Fruit fly (Drosophila melanogaster) whole organism, wandering third instar larva: ENCODE data around the gene CG33523.

ENCODE experiments used
- CG32264 ChIP-seq: fragments of 200-800 bp; sonication (Bioruptor generic); optimal IDR thresholded peaks from 2 replicates; lab custom pipeline; 2016; ENCODE audit warnings: missing biosample characterization, missing genetic modification characterization
- CrebA ChIP-seq: fragments of 200-800 bp; sonication (Bioruptor generic); optimal IDR thresholded peaks from 2 replicates; lab custom pipeline; 2016; ENCODE audit warnings: missing biosample characterization, mild to moderate bottlenecking, missing genetic modification characterization, borderline replicate concordance
- Dfd ChIP-seq: fragments of >200 bp; optimal IDR thresholded peaks from 2 replicates; lab custom pipeline; 2017; ENCODE audit warnings: missing biosample characterization, missing genetic modification characterization
- Dif ChIP-seq: fragments of 200-275, 200-300 bp; sonication (Bioruptor generic); optimal IDR thresholded peaks from 2 replicates; lab custom pipeline; 2018; ENCODE audit warnings: missing biosample characterization, missing genetic modification characterization; ENCODE audit not compliant: partially characterized antibody
- GATAd ChIP-seq: sonication (Bioruptor generic); optimal IDR thresholded peaks from 2 replicates; lab custom pipeline; 2016; ENCODE audit warnings: missing biosample characterization, missing genetic modification characterization
- HLH106 ChIP-seq: fragments of 200-800 bp; optimal IDR thresholded peaks from 3 replicates; lab custom pipeline; 2019; ENCODE audit warnings: missing biosample characterization, mild to moderate bottlenecking, missing genetic modification characterization, moderate library complexity
- Hnf4 ChIP-seq: fragments of 200-800 bp; sonication (Bioruptor generic); optimal IDR thresholded peaks from 2 replicates; lab custom pipeline; 2016; ENCODE audit warnings: missing biosample characterization, mild to moderate bottlenecking, missing genetic modification characterization
- Hr78 ChIP-seq: fragments of >200 bp; optimal IDR thresholded peaks from 2 replicates; lab custom pipeline; 2017; ENCODE audit warnings: missing biosample characterization, missing genetic modification characterization
- Hr83 ChIP-seq: fragments of 200-300 bp; sonication (Bioruptor generic); optimal IDR thresholded peaks from 2 replicates; lab custom pipeline; 2016; ENCODE audit warnings: missing biosample characterization, mild to moderate bottlenecking, missing genetic modification characterization, moderate library complexity; ENCODE audit not compliant: poor library complexity, severe bottlenecking
- Jra ChIP-seq: sonication (Bioruptor generic); optimal IDR thresholded peaks from 2 replicates; lab custom pipeline; 2016; ENCODE audit warnings: missing biosample characterization, missing genetic modification characterization
- Mio ChIP-seq: sonication (Bioruptor generic); optimal IDR thresholded peaks from 2 replicates; lab custom pipeline; 2016; ENCODE audit warnings: missing biosample characterization, missing genetic modification characterization
- Myc ChIP-seq: fragments of >200 bp; optimal IDR thresholded peaks from 2 replicates; lab custom pipeline; 2017
- N ChIP-seq: fragments of >200 bp; optimal IDR thresholded peaks from 2 replicates; lab custom pipeline; 2018; ENCODE audit warnings: missing biosample characterization, missing external identifiers, missing genetic modification characterization
- OdsH ChIP-seq: fragments of 200-800 bp; sonication (Bioruptor generic); optimal IDR thresholded peaks from 2 replicates; lab custom pipeline; 2016; ENCODE audit warnings: missing biosample characterization, mild to moderate bottlenecking, missing genetic modification characterization
- Sp1 ChIP-seq: fragments of 200-800 bp; sonication (Bioruptor generic); optimal IDR thresholded peaks from 3 replicates; lab custom pipeline; 2019; ENCODE audit warnings: missing biosample characterization, mild to moderate bottlenecking, missing genetic modification characterization, moderate library complexity
- Vsx2 ChIP-seq: fragments of 200-300, 225-300 bp; sonication (Bioruptor generic); optimal IDR thresholded peaks from 2 replicates; lab custom pipeline; 2018; ENCODE audit warnings: missing biosample characterization, missing genetic modification characterization; ENCODE audit not compliant: partially characterized antibody
- br ChIP-seq: fragments of 200-800 bp; sonication (Bioruptor generic); optimal IDR thresholded peaks from 2 replicates; lab custom pipeline; 2016; ENCODE audit warnings: missing biosample characterization, missing genetic modification characterization
- brk ChIP-seq: fragments of 200-800 bp; sonication (Bioruptor generic); optimal IDR thresholded peaks from 2 replicates; lab custom pipeline; 2016; ENCODE audit warnings: missing biosample characterization, mild to moderate bottlenecking, missing genetic modification characterization
- dl ChIP-seq, 2 experiments: fragments of 175-275, 200-275 bp in 1 of 2; fragments of 200-275 bp in 1 of 2; sonication (Bioruptor generic); optimal IDR thresholded peaks; lab custom pipeline; 2018; ENCODE audit warnings: mild to moderate bottlenecking in 2 of 2, missing biosample characterization in 2 of 2, missing genetic modification characterization in 2 of 2, moderate library complexity in 2 of 2; ENCODE audit not compliant: partially characterized antibody in 2 of 2, insufficient read depth in 1 of 2
- dmrt93B ChIP-seq: fragments of 200-800 bp; sonication (Bioruptor generic); optimal IDR thresholded peaks from 2 replicates; lab custom pipeline; 2018; ENCODE audit warnings: missing biosample characterization, mild to moderate bottlenecking, missing genetic modification characterization
- dsf ChIP-seq: sonication (Bioruptor generic); optimal IDR thresholded peaks from 2 replicates; lab custom pipeline; 2016; ENCODE audit warnings: missing biosample characterization, missing genetic modification characterization, borderline replicate concordance
- ey ChIP-seq: fragments of 200-800 bp; sonication (Bioruptor generic); optimal IDR thresholded peaks from 2 replicates; lab custom pipeline; 2016; ENCODE audit warnings: missing biosample characterization, missing genetic modification characterization
- foxo ChIP-seq, 2 experiments: fragments of 200-800 bp; sonication (Bioruptor generic); optimal IDR thresholded peaks; 2 replicates in 1 of 2; 3 replicates in 1 of 2; lab custom pipeline; 2016 to 2017; ENCODE audit warnings: missing biosample characterization in 2 of 2, missing genetic modification characterization in 2 of 2
- h ChIP-seq: fragments of 200-800 bp; sonication (Bioruptor generic); optimal IDR thresholded peaks from 3 replicates; lab custom pipeline; 2016; ENCODE audit warnings: missing biosample characterization, mild to moderate bottlenecking, missing genetic modification characterization
- jim ChIP-seq: fragments of 175-275, 200-325 bp; sonication (Bioruptor generic); optimal IDR thresholded peaks from 2 replicates; lab custom pipeline; 2016; ENCODE audit warnings: missing biosample characterization, mild to moderate bottlenecking, missing genetic modification characterization
- lola ChIP-seq: fragments of >200 bp; optimal IDR thresholded peaks from 2 replicates; lab custom pipeline; 2017; ENCODE audit warnings: missing biosample characterization, missing genetic modification characterization
- pan ChIP-seq: fragments of >200 bp; optimal IDR thresholded peaks from 2 replicates; lab custom pipeline; 2017
- rgr ChIP-seq: fragments of 200-800 bp; sonication (Bioruptor generic); optimal IDR thresholded peaks from 3 replicates; lab custom pipeline; 2016; ENCODE audit warnings: missing biosample characterization, mild to moderate bottlenecking, missing genetic modification characterization
- sage ChIP-seq: fragments of 200-800 bp; sonication (Bioruptor generic); optimal IDR thresholded peaks from 2 replicates; lab custom pipeline; 2016; ENCODE audit warnings: missing biosample characterization, mild to moderate bottlenecking, missing genetic modification characterization
- sv ChIP-seq: fragments of 200-800 bp; sonication (Bioruptor generic); optimal IDR thresholded peaks from 3 replicates; lab custom pipeline; 2016; ENCODE audit warnings: missing biosample characterization, missing genetic modification characterization
- tai ChIP-seq: sonication (Bioruptor generic); optimal IDR thresholded peaks from 2 replicates; lab custom pipeline; 2016; ENCODE audit warnings: missing biosample characterization, missing genetic modification characterization
- usp ChIP-seq: fragments of >200 bp; optimal IDR thresholded peaks from 2 replicates; lab custom pipeline; 2017; ENCODE audit warnings: missing biosample characterization, missing genetic modification characterization
- woc ChIP-seq: sonication (Bioruptor generic); optimal IDR thresholded peaks from 2 replicates; lab custom pipeline; 2016; ENCODE audit warnings: missing biosample characterization, mild to moderate bottlenecking, missing genetic modification characterization

CG33523 gene

DNA sequence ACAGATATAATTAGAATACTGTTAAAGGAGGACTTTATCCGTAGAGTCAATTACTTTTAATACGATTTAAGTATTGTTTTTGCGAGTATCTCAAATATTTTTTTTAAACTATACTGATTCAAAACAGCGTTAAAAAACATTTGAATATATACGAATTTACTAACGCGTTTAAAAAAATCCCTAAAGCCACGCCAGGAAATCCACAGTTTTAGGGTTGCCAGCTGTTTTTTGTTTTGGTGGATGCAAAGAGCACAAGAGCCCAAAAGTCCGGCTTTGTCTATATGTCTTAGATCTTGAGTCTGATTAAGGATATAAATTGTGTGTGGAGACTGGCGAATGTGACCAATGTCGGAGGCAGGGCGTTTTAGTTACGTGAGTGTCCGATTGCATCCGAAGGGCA is 3.9 kb downstream of the CG33523 start:
- no peak for TF ChIP-seq GATAd (GFP tag; lab: Kevin White, UChicago)
- TF ChIP-seq rgr = no peak
- TF ChIP-seq foxo (GFP tag; optimal IDR thresholded peaks at IDR 0.05; lab: Kevin White, UChicago) = no peak
- TF ChIP-seq Hr78 = no peak
- no peak for TF ChIP-seq HLH106 (tag; lab: Kevin White, UChicago)
- no peak for TF ChIP-seq dmrt93B (GFP tag; lab: Kevin White, UChicago)
- TF ChIP-seq Hnf4 (GFP tag; lab: Kevin White, UChicago) = no peak
- no peak for TF ChIP-seq br
- TF ChIP-seq lola (GFP tag; lab: Kevin White, UChicago) = no peak
- no peak for TF ChIP-seq usp (GFP tag; lab: Kevin White, UChicago)
- no peak for TF ChIP-seq Dfd
- TF ChIP-seq Dif = no peak
- TF ChIP-seq N = no peak
- TF ChIP-seq Vsx2 (GFP tag; lab: Kevin White, UChicago) = no peak
- no peak for TF ChIP-seq jim (GFP tag; lab: Kevin White, UChicago)
- no peak for TF ChIP-seq dl (GFP tag; optimal IDR thresholded peaks at IDR 0.05; lab: Kevin White, UChicago; ENCODE audit: insufficient read depth in 1 of 2, partially characterized antibody in 2 of 2)
- TF ChIP-seq brk (GFP tag; lab: Kevin White, UChicago) = no peak
- TF ChIP-seq h = no peak
- no peak for TF ChIP-seq CG32264
- TF ChIP-seq tai (GFP tag; lab: Kevin White, UChicago) = no peak

dm6 chr3L:5932363-5932914 is 8.8 kb downstream of the CG33523 start, which contains the start of gene Rcc1:
Gene Rcc1 (minus strand): TSS chr3L:5932773.
- TF ChIP-seq HLH106 (tag; lab: Kevin White, UChicago) (peak; percentile 3), Myc (lab: Kevin White, UChicago) (peak; percentile 98), woc (GFP tag; lab: Kevin White, UChicago) (no peak), foxo (GFP tag; optimal IDR thresholded peaks at IDR 0.05; lab: Kevin White, UChicago) (peak in 1 of 2 experiments; percentile 2), lola (GFP tag; lab: Kevin White, UChicago) (no peak), usp (GFP tag; lab: Kevin White, UChicago) (no peak)
- TF ChIP-seq, all 38 proteins: peak for 3

DNA sequence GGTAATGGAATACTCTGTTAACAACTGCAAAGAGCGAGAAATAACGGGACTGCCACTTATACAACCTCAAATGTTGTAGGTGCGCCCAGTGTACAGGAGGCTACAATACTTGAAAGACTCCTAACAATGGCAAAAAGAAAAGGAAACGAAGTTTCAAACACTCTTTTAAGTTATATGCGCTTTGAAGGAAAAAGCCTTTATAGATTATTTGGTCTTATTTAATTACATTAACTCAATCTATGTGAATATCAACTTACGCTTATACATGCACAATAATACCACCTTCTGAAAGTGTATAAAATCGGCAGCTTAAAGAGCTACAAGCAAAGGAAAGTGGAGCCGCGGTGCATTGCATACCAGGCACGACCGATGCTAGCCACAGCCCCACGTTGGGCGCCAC is 16.8 kb downstream of the CG33523 start:
- TF ChIP-seq foxo (GFP tag; optimal IDR thresholded peaks at IDR 0.05; lab: Kevin White, UChicago) = no peak

DNA sequence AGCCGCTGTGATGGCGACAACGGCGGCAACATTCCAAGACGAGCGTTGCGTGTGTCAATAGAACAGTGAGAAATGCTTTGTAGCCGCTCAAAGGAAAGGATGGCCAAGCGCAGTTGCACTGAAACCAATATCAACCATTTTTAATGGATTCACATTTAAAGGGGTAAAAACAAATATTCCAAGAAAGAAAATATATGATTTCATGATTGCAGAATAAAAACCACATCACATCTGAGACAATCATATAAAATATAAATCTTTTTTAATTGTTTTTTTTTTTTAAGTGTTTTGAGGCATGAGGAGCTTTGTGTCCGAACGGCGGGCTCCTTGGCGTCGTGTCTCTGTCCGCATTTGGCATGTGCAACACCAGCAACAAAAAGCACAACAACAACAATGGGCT is 17.4 kb downstream of the CG33523 start:
- TF ChIP-seq dsf (GFP tag; lab: Kevin White, UChicago) (no peak), Myc (lab: Kevin White, UChicago) (no peak), foxo (GFP tag; optimal IDR thresholded peaks at IDR 0.05; lab: Kevin White, UChicago) (peak in 1 of 2 experiments; percentile 1), HLH106 (tag; lab: Kevin White, UChicago) (no peak), br (peak; percentile 19), tai (GFP tag; lab: Kevin White, UChicago) (no peak), CrebA (GFP tag; lab: Kevin White, UChicago) (no peak), jim (GFP tag; lab: Kevin White, UChicago) (no peak), rgr (no peak)

- TF ChIP-seq HLH106 (tag; lab: Kevin White, UChicago) = peak; percentile 44
- no peak for TF ChIP-seq usp (GFP tag; lab: Kevin White, UChicago)
- no peak for TF ChIP-seq dsf (GFP tag; lab: Kevin White, UChicago)
- TF ChIP-seq OdsH (GFP tag; lab: Kevin White, UChicago) = peak; percentile 11
- peak; percentile 15 for TF ChIP-seq Sp1 (GFP tag; lab: Kevin White, UChicago)
These were observed 17.8 kb downstream of the CG33523 start for dm6 chr3L:5941508-5941907.

dm6 chr3L:5943348-5943904 is 19.8 kb downstream of the CG33523 start:
- TF ChIP-seq dsf (GFP tag; lab: Kevin White, UChicago) = no peak
- no peak for TF ChIP-seq CrebA (GFP tag; lab: Kevin White, UChicago)
- no peak for TF ChIP-seq OdsH (GFP tag; lab: Kevin White, UChicago)
- no peak for TF ChIP-seq dmrt93B (GFP tag; lab: Kevin White, UChicago)
- TF ChIP-seq ey = no peak
- no peak for TF ChIP-seq Jra (GFP tag; lab: Kevin White, UChicago)
- TF ChIP-seq br = no peak
- no peak for TF ChIP-seq sage (GFP tag; lab: Kevin White, UChicago)
- TF ChIP-seq GATAd (GFP tag; lab: Kevin White, UChicago) = no peak
- no peak for TF ChIP-seq Hr78
- TF ChIP-seq sv (GFP tag; lab: Kevin White, UChicago) = no peak
- no peak for TF ChIP-seq Hr83 (GFP tag; lab: Kevin White, UChicago)
- no peak for TF ChIP-seq woc (GFP tag; lab: Kevin White, UChicago)
- TF ChIP-seq foxo (GFP tag; optimal IDR thresholded peaks at IDR 0.05; lab: Kevin White, UChicago) = no peak
- no peak for TF ChIP-seq pan (lab: Kevin White, UChicago)
- TF ChIP-seq Mio (GFP tag; lab: Kevin White, UChicago) = no peak
- TF ChIP-seq Sp1 (GFP tag; lab: Kevin White, UChicago) = no peak
